Fruit fly (Drosophila melanogaster): ENCODE data around the gene CG13727.

- no peak for TF ChIP-seq h (optimal IDR thresholded peaks at IDR 0.05)
- no peak for TF ChIP-seq ttk (optimal IDR thresholded peaks at IDR 0.05)
Measured at dm6 chr3L:17339756-17340155, 1.4 kb downstream of the CG13727 start.

Data from Kc167 (cell line).